Worm (Caenorhabditis elegans): ENCODE measurements around the gene F56C9.10.

The F56C9.10 gene

ce11 chrIII:7335220-7335619 lies at the start of gene F56C9.10:
F56C9.10 (minus strand) TSS chrIII:7335316.
- TF ChIP-seq hrde-1 (tag; optimal IDR thresholded peaks at IDR 0.05; ENCODE audit: borderline replicate concordance) (no peak), F33H1.4 (GFP tag; IDR thresholded peaks at IDR 0.05) (peak; percentile 41), repo-1 (tag; optimal IDR thresholded peaks at IDR 0.05) (peak; percentile 64), rcor-1 (GFP tag; IDR thresholded peaks at IDR 0.05) (0 out of 2 replicates have a peak, but pooled peaks have one; percentile 20), madf-3 (GFP tag; IDR thresholded peaks at IDR 0.05) (peak; percentile 77; the same call in 1 of the 2 replicates), hmg-1.2 (GFP tag; IDR thresholded peaks at IDR 0.05) (peak; percentile 50; the same call in 1 of the 2 replicates), ztf-3 (GFP tag; optimal IDR thresholded peaks at IDR 0.05) (peak; percentile 42), F55B11.4 (tag; optimal IDR thresholded peaks at IDR 0.05; ENCODE audit: borderline replicate concordance, insufficient read depth) (no peak), ets-4 (GFP tag; optimal IDR thresholded peaks at IDR 0.05) (peak; percentile 19), hlh-12 (tag; optimal IDR thresholded peaks at IDR 0.05) (no peak), dpl-1 (GFP tag; optimal IDR thresholded peaks at IDR 0.05) (no peak), ceh-40 (GFP tag; IDR thresholded peaks at IDR 0.05) (no peak), snpc-4 (GFP tag; optimal IDR thresholded peaks at IDR 0.05) (no peak), snpc-4 (tag; optimal IDR thresholded peaks at IDR 0.05) (peak; percentile 51 to 60 (median 54)), unc-62 (GFP tag; optimal IDR thresholded peaks at IDR 0.05) (peak; percentile 90), D2030.7 (GFP tag; IDR thresholded peaks at IDR 0.05) (no peak), tbp1 (GFP tag; optimal IDR thresholded peaks at IDR 0.05) (peak; percentile 58), nhr-80 (tag; optimal IDR thresholded peaks at IDR 0.05) (peak; percentile 78), ccch-3 (GFP tag; optimal IDR thresholded peaks at IDR 0.05) (no peak), C06A6.2 (GFP tag; conservative IDR thresholded peaks at IDR 0.05) (0 out of 2 replicates have a peak, but pooled peaks have one; percentile 14), tlf-1 (GFP tag; optimal IDR thresholded peaks at IDR 0.05) (peak; percentile 67), ztf-22 (GFP tag; optimal IDR thresholded peaks at IDR 0.05) (no peak), ztf-18 (tag; optimal IDR thresholded peaks at IDR 0.05) (peak; percentile 16), nhr-90 (tag; optimal IDR thresholded peaks at IDR 0.05) (peak; percentile 47), chd-7 (tag; optimal IDR thresholded peaks at IDR 0.05) (peak; percentile 82), B0336.3 (GFP tag; IDR thresholded peaks at IDR 0.05) (peak; percentile 90), attf-5 (GFP tag; optimal IDR thresholded peaks at IDR 0.05) (peak; percentile 86), aptf-2 (GFP tag; conservative IDR thresholded peaks at IDR 0.05) (no peak), let-526 (GFP tag; IDR thresholded peaks at IDR 0.05) (peak; percentile 51; the same call in 1 of the 2 replicates), let-607 (tag; optimal IDR thresholded peaks at IDR 0.05) (peak; percentile 67 to 69), cebp-1 (GFP tag; IDR thresholded peaks at IDR 0.05) (peak; percentile 78), cebp-1 (tag; optimal IDR thresholded peaks at IDR 0.05) (peak; percentile 86), atf-7 (tag; optimal IDR thresholded peaks at IDR 0.05) (peak; percentile 72), K12H6.12 (tag; optimal IDR thresholded peaks at IDR 0.05) (peak; percentile 78), lin-54 (GFP tag; optimal IDR thresholded peaks at IDR 0.05) (peak; percentile 50), ztf-6 (GFP tag; IDR thresholded peaks at IDR 0.05) (0 out of 2 replicates have a peak, but pooled peaks have one; percentile 7), nfya-2 (GFP tag; IDR thresholded peaks at IDR 0.05) (no peak), zfh-2 (GFP tag; conservative IDR thresholded peaks at IDR 0.05) (peak; percentile 75), die-1 (tag; optimal IDR thresholded peaks at IDR 0.05) (peak; percentile 34), zim-3 (tag; optimal IDR thresholded peaks at IDR 0.05) (no peak), egl-44 (GFP tag; IDR thresholded peaks at IDR 0.05) (0 out of 2 replicates have a peak, but pooled peaks have one; percentile 34), K11D2.4 (GFP tag; IDR thresholded peaks at IDR 0.05) (0 out of 2 replicates have a peak, but pooled peaks have one; percentile 35), dpff-1 (tag; optimal IDR thresholded peaks at IDR 0.05) (no peak), gei-17 (GFP tag; optimal IDR thresholded peaks at IDR 0.05) (peak; percentile 43), hmg-20 (GFP tag; IDR thresholded peaks at IDR 0.05) (0 out of 2 replicates have a peak, but pooled peaks have one; percentile 5), dox-1 (GFP tag; IDR thresholded peaks at IDR 0.05) (peak; percentile 54; the same call in 1 of the 2 replicates), pbrm-1 (GFP tag; IDR thresholded peaks at IDR 0.05) (peak; percentile 79), ZK185.1 (tag; optimal IDR thresholded peaks at IDR 0.05; ENCODE audit: poor library complexity, severe bottlenecking) (peak; percentile 53)

Data from whole organism, young adult.